Fruit fly (Drosophila melanogaster) whole organism, prepupa: Measurements from ENCODE around the gene Pp1alpha-96A.

Experiments
- CG11294 ChIP-seq: fragments of 200-800 bp; sonication (Bioruptor generic); IDR thresholded peaks from 2 replicates; pipeline ENCODE4 v1.3.6; 2022; ENCODE audit warnings: missing biosample characterization, missing genetic modification characterization
- CG4318 ChIP-seq: fragments of 200-800 bp; sonication (Bioruptor generic); optimal IDR thresholded peaks from 3 replicates; lab custom pipeline; 2017; ENCODE audit warnings: missing biosample characterization, mild to moderate bottlenecking, missing genetic modification characterization
- CG6276 ChIP-seq: fragments of 200-800 bp; sonication (Bioruptor generic); optimal IDR thresholded peaks from 2 replicates; lab custom pipeline; 2017; ENCODE audit warnings: missing biosample characterization, mild to moderate bottlenecking, missing genetic modification characterization
- CG8119 ChIP-seq: fragments of 200-800 bp; sonication (Bioruptor generic); IDR thresholded peaks from 3 replicates; pipeline ENCODE4 v1.3.6; 2022; ENCODE audit warnings: missing biosample characterization, missing genetic modification characterization
- CG9139 ChIP-seq: fragments of 200-800 bp; sonication (Bioruptor generic); optimal IDR thresholded peaks from 3 replicates; lab custom pipeline; 2017; ENCODE audit warnings: missing biosample characterization, mild to moderate bottlenecking, missing genetic modification characterization
- Ets21C ChIP-seq: fragments of 200-800 bp; sonication (Bioruptor generic); optimal IDR thresholded peaks from 3 replicates; lab custom pipeline; 2016; ENCODE audit warnings: missing biosample characterization, missing genetic modification characterization
- Sox102F ChIP-seq: fragments of 200-800 bp; sonication (Bioruptor generic); optimal IDR thresholded peaks from 2 replicates; lab custom pipeline; 2016; ENCODE audit warnings: missing biosample characterization, mild to moderate bottlenecking, missing genetic modification characterization
- ss ChIP-seq, 2 experiments: fragments of 200-800 bp; sonication (Bioruptor generic); optimal IDR thresholded peaks; 2 replicates in 1 of 2; 3 replicates in 1 of 2; lab custom pipeline; 2017 to 2018; ENCODE audit warnings: mild to moderate bottlenecking in 2 of 2, missing biosample characterization in 2 of 2, missing genetic modification characterization in 2 of 2, moderate library complexity in 1 of 2
- topi ChIP-seq: fragments of 200-800 bp; sonication (Bioruptor generic); optimal IDR thresholded peaks from 3 replicates; lab custom pipeline; 2016; ENCODE audit warnings: missing biosample characterization, missing genetic modification characterization

dm6 chr3R:24562323-24563025 is 44.4 kb downstream of the Pp1alpha-96A start:
- no peak for TF ChIP-seq CG8119
- no peak for TF ChIP-seq CG4318
- TF ChIP-seq topi (GFP tag; lab: Kevin White, UChicago), result no peak
- no peak for TF ChIP-seq CG9139
- TF ChIP-seq ss (GFP tag; optimal IDR thresholded peaks at IDR 0.05; lab: Kevin White, UChicago), result no peak
- TF ChIP-seq Sox102F (GFP tag; lab: Kevin White, UChicago), result no peak
- no peak for TF ChIP-seq CG11294
- TF ChIP-seq CG6276 (GFP tag; lab: Kevin White, UChicago), result no peak
- no peak for TF ChIP-seq Ets21C (GFP tag; lab: Kevin White, UChicago)
